Worm (Caenorhabditis elegans) whole organism, L1 larva: ENCODE data around the gene C50F7.5.

Experiments used
- C16A3.4 ChIP-seq: fragments of 150-350 bp; optimal IDR thresholded peaks from 2 replicates; lab custom pipeline; 2014; ENCODE audit warnings: missing biosample characterization, missing genetic modification characterization
- C34B4.2 ChIP-seq: sonication (generic microtip); optimal IDR thresholded peaks from 2 replicates; lab custom pipeline; 2017; ENCODE audit warnings: mild to moderate bottlenecking, missing genetic modification characterization, missing compliant biosample characterization
- F16B12.6 ChIP-seq: fragments of 150-350 bp; optimal IDR thresholded peaks from 2 replicates; lab custom pipeline; 2014; ENCODE audit warnings: missing biosample characterization, missing genetic modification characterization
- aha-1 ChIP-seq: fragments of 150-350 bp; optimal IDR thresholded peaks from 2 replicates; lab custom pipeline; 2014; ENCODE audit warnings: missing biosample characterization, missing genetic modification characterization
- aly-2 ChIP-seq: fragments of 150-350 bp; optimal IDR thresholded peaks from 2 replicates; lab custom pipeline; 2014; ENCODE audit warnings: missing biosample characterization, missing genetic modification characterization
- blmp-1 ChIP-seq: fragments of 150-350 bp; optimal IDR thresholded peaks from 2 replicates; lab custom pipeline; 2014; ENCODE audit warnings: missing biosample characterization, missing genetic modification characterization
- ceh-8 ChIP-seq: fragments of 200-800 bp; sonication (Bioruptor generic); optimal IDR thresholded peaks from 2 replicates; lab custom pipeline; 2018; ENCODE audit warnings: mild to moderate bottlenecking, missing genetic modification characterization, moderate library complexity, missing compliant biosample characterization
- ceh-82 ChIP-seq, 3 experiments: fragments of 150-350 bp in 1 of 3; sonication (generic microtip) in 2 of 3; optimal IDR thresholded peaks; 2 replicates each; lab custom pipeline; 2014 to 2017; ENCODE audit warnings: missing biosample characterization in 3 of 3, missing genetic modification characterization in 3 of 3
- ces-1 ChIP-seq: fragments of 150-350 bp; optimal IDR thresholded peaks from 2 replicates; lab custom pipeline; 2014; ENCODE audit warnings: missing biosample characterization, missing genetic modification reagents, missing genetic modification characterization
- dpl-1 ChIP-seq, 3 experiments: fragments of 150-350 bp in 2 of 3; sonication (generic microtip) in 1 of 3; optimal IDR thresholded peaks; 2 replicates each; lab custom pipeline; 2014 to 2017; ENCODE audit warnings: missing biosample characterization in 3 of 3, missing genetic modification characterization in 3 of 3, missing genetic modification reagents in 3 of 3
- efl-1 ChIP-seq, 4 experiments: fragments of 150-350 bp; optimal IDR thresholded peaks in 3 of 4; peaks in 1 of 4; 1 replicate in 1 of 4; 2 replicates in 3 of 4; lab custom pipeline; 2014; ENCODE audit warnings: missing biosample characterization in 2 of 4, missing genetic modification characterization in 2 of 4, missing genetic modification reagents in 2 of 4
- egl-27 ChIP-seq, 2 experiments: fragments of 150-350 bp in 1 of 2; sonication (generic microtip); optimal IDR thresholded peaks; 3 replicates each; lab custom pipeline; 2017 to 2018; ENCODE audit warnings: missing biosample characterization in 2 of 2, missing genetic modification characterization in 2 of 2, missing genetic modification reagents in 2 of 2
- fkh-10 ChIP-seq: sonication (generic microtip); optimal IDR thresholded peaks from 2 replicates; lab custom pipeline; 2017; ENCODE audit warnings: missing biosample characterization, missing genetic modification reagents, missing genetic modification characterization
- fos-1 ChIP-seq: fragments of 150-350 bp; optimal IDR thresholded peaks from 2 replicates; lab custom pipeline; 2014; ENCODE audit warnings: missing biosample characterization, missing genetic modification characterization
- hlh-4 ChIP-seq: sonication (generic microtip); optimal IDR thresholded peaks from 2 replicates; lab custom pipeline; 2016; ENCODE audit warnings: mild to moderate bottlenecking, missing genetic modification characterization, missing compliant biosample characterization
- isw-1 ChIP-seq: fragments of 200-800 bp; sonication (Bioruptor generic); IDR thresholded peaks from 2 replicates; pipeline ENCODE4 v1.3.6; 2022; ENCODE audit warnings: missing genetic modification characterization, missing compliant biosample characterization
- jun-1 ChIP-seq: fragments of 150-350 bp; optimal IDR thresholded peaks from 2 replicates; lab custom pipeline; 2014; ENCODE audit warnings: missing biosample characterization, missing genetic modification reagents, missing genetic modification characterization
- lin-15B ChIP-seq: fragments of 150-350 bp; sonication (generic microtip); optimal IDR thresholded peaks from 3 replicates; lab custom pipeline; 2014; ENCODE audit warnings: missing biosample characterization, missing genetic modification characterization
- lin-35 ChIP-seq, 2 experiments: fragments of 150-350 bp; optimal IDR thresholded peaks; 2 replicates each; lab custom pipeline; 2014; ENCODE audit warnings: missing biosample characterization in 2 of 2, missing genetic modification characterization in 2 of 2, missing genetic modification reagents in 2 of 2
- lir-3 ChIP-seq: sonication (generic microtip); optimal IDR thresholded peaks from 2 replicates; lab custom pipeline; 2016; ENCODE audit warnings: mild to moderate bottlenecking, missing genetic modification characterization, moderate library complexity, missing compliant biosample characterization; ENCODE audit not compliant: poor library complexity
- lsy-2 ChIP-seq, 2 experiments: fragments of 150-350 bp; optimal IDR thresholded peaks; 2 replicates each; lab custom pipeline; 2014; ENCODE audit warnings: missing biosample characterization in 2 of 2, missing genetic modification characterization in 2 of 2
- mab-9 ChIP-seq: fragments of 200-800 bp; sonication (Bioruptor generic); IDR thresholded peaks from 2 replicates; pipeline ENCODE4 v1.3.6; 2022; ENCODE audit warnings: missing genetic modification reagents, missing genetic modification characterization, missing compliant biosample characterization
- mep-1 ChIP-seq: fragments of 150-350 bp; optimal IDR thresholded peaks from 2 replicates; lab custom pipeline; 2014; ENCODE audit warnings: missing biosample characterization, missing genetic modification characterization
- nhr-20 ChIP-seq: sonication (generic microtip); optimal IDR thresholded peaks from 2 replicates; lab custom pipeline; 2016; ENCODE audit warnings: mild to moderate bottlenecking, missing genetic modification characterization, missing compliant biosample characterization
- nhr-47 ChIP-seq: sonication (generic microtip); optimal IDR thresholded peaks from 2 replicates; lab custom pipeline; 2016; ENCODE audit warnings: mild to moderate bottlenecking, missing genetic modification characterization, moderate library complexity, missing compliant biosample characterization
- nhr-71 ChIP-seq: sonication (generic microtip); optimal IDR thresholded peaks from 2 replicates; lab custom pipeline; 2016; ENCODE audit warnings: mild to moderate bottlenecking, missing genetic modification characterization, moderate library complexity, missing compliant biosample characterization
- nhr-77 ChIP-seq: fragments of 150-350 bp; optimal IDR thresholded peaks from 2 replicates; lab custom pipeline; 2014; ENCODE audit warnings: missing biosample characterization, missing genetic modification characterization
- nhr-85 ChIP-seq: sonication (generic microtip); peaks from one replicate; lab custom pipeline; 2016; ENCODE audit warnings: missing genetic modification characterization, inconsistent platforms, missing compliant biosample characterization
- snu-23 ChIP-seq: sonication (generic microtip); optimal IDR thresholded peaks from 2 replicates; lab custom pipeline; 2016; ENCODE audit warnings: missing genetic modification characterization, missing compliant biosample characterization
- sup-37 ChIP-seq: fragments of 200-800 bp; sonication (Bioruptor generic); optimal IDR thresholded peaks from 2 replicates; lab custom pipeline; 2018; ENCODE audit warnings: mild to moderate bottlenecking, missing genetic modification characterization, missing compliant biosample characterization
- swsn-7 ChIP-seq: sonication (generic microtip); optimal IDR thresholded peaks from 2 replicates; lab custom pipeline; 2016; ENCODE audit warnings: missing genetic modification characterization, missing compliant biosample characterization
- tbx-2 ChIP-seq: sonication (generic microtip); optimal IDR thresholded peaks from 2 replicates; lab custom pipeline; 2016; ENCODE audit warnings: missing genetic modification characterization, missing compliant biosample characterization
- unc-30 ChIP-seq: sonication (generic microtip); optimal IDR thresholded peaks from 2 replicates; lab custom pipeline; 2017; ENCODE audit warnings: missing biosample characterization, missing genetic modification characterization
- unc-86 ChIP-seq: sonication (generic microtip); optimal IDR thresholded peaks from 2 replicates; lab custom pipeline; 2016; ENCODE audit warnings: missing genetic modification characterization, missing compliant biosample characterization
- xbp-1 ChIP-seq: sonication (generic microtip); optimal IDR thresholded peaks from 2 replicates; lab custom pipeline; 2016; ENCODE audit warnings: missing genetic modification characterization, missing compliant biosample characterization
- zip-4 ChIP-seq: fragments of 200-800 bp; sonication (Bioruptor generic); optimal IDR thresholded peaks from 2 replicates; lab custom pipeline; 2018; ENCODE audit warnings: mild to moderate bottlenecking, missing genetic modification characterization, moderate library complexity, missing compliant biosample characterization
- ztf-11 ChIP-seq, 2 experiments: sonication (generic microtip); optimal IDR thresholded peaks; 2 replicates each; lab custom pipeline; 2016 to 2017; ENCODE audit warnings: missing genetic modification characterization in 2 of 2, missing biosample characterization in 1 of 2, missing compliant biosample characterization in 1 of 2
- ztf-4 ChIP-seq: fragments of 150-350 bp; optimal IDR thresholded peaks from 2 replicates; lab custom pipeline; 2014; ENCODE audit warnings: missing biosample characterization, missing genetic modification characterization

The C50F7.5 gene

DNA sequence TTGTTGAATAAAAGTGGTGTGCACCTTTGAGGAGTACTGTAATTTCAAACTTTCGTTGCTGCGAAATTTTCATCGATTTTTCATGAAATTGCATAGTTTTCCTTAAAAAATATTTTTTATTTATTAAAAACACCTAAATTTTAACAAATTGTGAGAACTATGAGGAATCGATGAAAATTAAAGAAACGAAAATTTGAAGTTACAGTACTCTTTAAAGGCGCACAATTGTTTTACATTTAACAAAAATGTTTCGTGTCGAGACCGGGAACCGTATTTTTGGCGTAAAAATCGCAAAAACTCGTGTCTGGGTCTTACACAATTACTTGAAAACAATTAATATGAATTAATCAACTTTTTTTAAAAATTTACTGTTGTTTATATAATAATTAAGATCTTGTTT lies 43.6 kb downstream of the C50F7.5 start, which contains the start of gene rdl-1:
Gene rdl-1, minus strand, starts transcription at position 101 of the 400 bp plus-strand sequence.
- TF ChIP-seq unc-86 (tag; lab: Kevin White, UChicago) (no peak), ces-1 (GFP tag; lab: Kevin White, UChicago) (no peak), egl-27 (tag; optimal IDR thresholded peaks at IDR 0.05; lab: Kevin White, UChicago) (no peak), zip-4 (GFP tag; lab: Kevin White, UChicago) (no peak), aha-1 (tag; lab: Kevin White, UChicago) (no peak), ztf-4 (tag; lab: Kevin White, UChicago) (no peak), fos-1 (no peak), lsy-2 (tag; optimal IDR thresholded peaks at IDR 0.05; lab: Kevin White, UChicago) (no peak), ceh-8 (GFP tag; lab: Kevin White, UChicago) (no peak), C34B4.2 (tag; lab: Kevin White, UChicago) (no peak), jun-1 (tag; lab: Kevin White, UChicago) (no peak), fkh-10 (GFP tag; lab: Kevin White, UChicago) (no peak)

DNA sequence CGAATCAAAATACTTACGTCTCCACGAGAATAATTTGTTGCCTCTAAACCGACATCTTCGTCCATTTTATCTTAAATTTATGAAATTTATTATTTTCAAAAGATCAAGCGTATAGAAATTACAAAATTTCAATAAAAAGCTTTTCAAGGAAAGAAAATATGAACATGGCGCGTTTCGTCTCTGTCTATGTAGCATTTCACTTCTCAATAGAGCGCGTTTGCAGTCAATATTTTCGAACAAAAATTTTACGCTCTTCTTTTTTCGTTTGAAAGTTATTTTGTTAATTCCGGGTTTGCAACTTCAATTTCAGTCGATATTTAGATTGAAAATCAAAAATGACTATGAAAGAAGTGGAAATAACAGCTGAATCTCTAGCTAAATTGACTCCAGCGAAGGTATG lies 47.7 kb downstream of the C50F7.5 start, which contains the start of the genes hcf-1 and swd-2.2:
Gene hcf-1, minus strand, starts transcription at position 70 of the 400 bp plus-strand sequence.
Gene swd-2.2, plus strand, starts transcription at position 206 of the 400 bp plus-strand sequence.
- TF ChIP-seq xbp-1 (tag; lab: Kevin White, UChicago) (peak; percentile 21), F16B12.6 (tag; lab: Kevin White, UChicago) (peak; percentile 21), nhr-71 (tag; lab: Kevin White, UChicago) (peak; percentile 26), nhr-77 (tag; lab: Kevin White, UChicago) (peak; percentile 27), mab-9 (GFP tag; lab: Robert Waterston, UW) (no peak), hlh-4 (tag; lab: Kevin White, UChicago) (no peak), nhr-20 (tag; lab: Kevin White, UChicago) (peak; percentile 3), aly-2 (tag; lab: Kevin White, UChicago) (no peak), lin-15B (peak; percentile 39), fos-1 (no peak), blmp-1 (tag; lab: Kevin White, UChicago) (peak; percentile 63), C16A3.4 (peak; percentile 61), swsn-7 (tag; lab: Kevin White, UChicago) (no peak), unc-86 (tag; lab: Kevin White, UChicago) (no peak), dpl-1 (GFP tag; optimal IDR thresholded peaks at IDR 0.05; lab: Kevin White, UChicago) (peak; percentile 41 to 77 (median 61)), lin-35 (GFP tag; optimal IDR thresholded peaks at IDR 0.05; lab: Kevin White, UChicago) (peak; percentile 41 to 79), efl-1 (optimal IDR thresholded peaks at IDR 0.05; lab: Kevin White, UChicago) (peak; percentile 33 to 50), efl-1 (GFP tag; optimal IDR thresholded peaks at IDR 0.05 in 1 of 2; lab: Kevin White, UChicago) (peak; percentile 64 to 95), snu-23 (GFP tag; lab: Kevin White, UChicago) (peak; percentile 29), ceh-82 (tag; optimal IDR thresholded peaks at IDR 0.05; lab: Kevin White, UChicago) (peak in 1 of 3 experiments; percentile 18), nhr-47 (tag; lab: Kevin White, UChicago) (peak; percentile 14), nhr-85 (tag; lab: Kevin White, UChicago) (peak; percentile 40), sup-37 (no peak), ztf-11 (tag; optimal IDR thresholded peaks at IDR 0.05; lab: Kevin White, UChicago) (no peak), lir-3 (tag; lab: Kevin White, UChicago) (no peak), fkh-10 (GFP tag; lab: Kevin White, UChicago) (no peak), lsy-2 (tag; optimal IDR thresholded peaks at IDR 0.05; lab: Kevin White, UChicago) (peak; percentile 47 to 73), unc-30 (no peak), isw-1 (GFP tag; lab: Robert Waterston, UW) (no peak), mep-1 (tag; lab: Kevin White, UChicago) (peak; percentile 48), tbx-2 (tag; lab: Kevin White, UChicago) (no peak)

DNA sequence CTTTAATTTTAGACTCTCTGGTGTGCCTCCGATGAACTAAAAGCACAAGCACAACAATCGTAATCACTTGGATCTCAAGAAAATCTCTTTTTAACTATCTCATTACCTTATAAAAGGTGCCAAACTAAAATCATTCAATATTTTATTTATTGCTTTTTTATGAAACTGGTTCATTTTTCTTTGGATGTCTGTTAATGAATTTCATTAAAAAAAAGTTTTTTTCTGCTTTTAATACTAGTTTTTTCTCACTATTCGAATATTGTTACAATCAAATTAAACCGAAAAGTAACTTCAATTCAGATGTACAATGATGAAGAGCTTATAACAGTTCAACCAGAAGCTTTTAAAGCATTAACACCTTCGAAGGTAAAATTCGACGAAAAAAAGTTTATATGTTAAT lies 49.2 kb downstream of the C50F7.5 start, which contains the start of gene swd-2.1:
Gene swd-2.1, plus strand, starts transcription at position 301 of the 400 bp plus-strand sequence.
- no peak for TF ChIP-seq zip-4 (GFP tag; lab: Kevin White, UChicago)
